Worm (Caenorhabditis elegans): Measurements from ENCODE around the gene ncx-2.

ncx-2 gene

ce11 chrV:5318349-5318748 lies 14.9 kb downstream of the ncx-2 start:
- TF ChIP-seq ZK546.5 (tag; optimal IDR thresholded peaks at IDR 0.05), result no peak
- no peak for TF ChIP-seq nhr-77 (tag; optimal IDR thresholded peaks at IDR 0.05)
- no peak for TF ChIP-seq ceh-82 (tag; optimal IDR thresholded peaks at IDR 0.05)
- no peak for TF ChIP-seq sma-9 (GFP tag; optimal IDR thresholded peaks at IDR 0.05)
- TF ChIP-seq sma-9 (tag; optimal IDR thresholded peaks at IDR 0.05), result no peak
- TF ChIP-seq nhr-25 (tag; optimal IDR thresholded peaks at IDR 0.05), result no peak
- TF ChIP-seq fos-1 (tag; optimal IDR thresholded peaks at IDR 0.05), result no peak
- no peak for TF ChIP-seq mbf-1 (tag; optimal IDR thresholded peaks at IDR 0.05)
- no peak for TF ChIP-seq lin-39 (tag; optimal IDR thresholded peaks at IDR 0.05)
- no peak for TF ChIP-seq ceh-16 (tag; optimal IDR thresholded peaks at IDR 0.05)
- no peak for TF ChIP-seq nhr-129 (tag; optimal IDR thresholded peaks at IDR 0.05)
- TF ChIP-seq unc-62 (GFP tag; optimal IDR thresholded peaks at IDR 0.05), result no peak
- TF ChIP-seq sma-3 (GFP tag; optimal IDR thresholded peaks at IDR 0.05), result no peak
- TF ChIP-seq nhr-12 (tag; optimal IDR thresholded peaks at IDR 0.05), result no peak
- no peak for TF ChIP-seq crh-2 (tag; optimal IDR thresholded peaks at IDR 0.05)
- no peak for TF ChIP-seq snpc-4 (tag; optimal IDR thresholded peaks at IDR 0.05)

- TF ChIP-seq ZK546.5 (tag; optimal IDR thresholded peaks at IDR 0.05) (no peak), nhr-129 (tag; optimal IDR thresholded peaks at IDR 0.05) (no peak), elt-3 (tag; optimal IDR thresholded peaks at IDR 0.05) (no peak), nhr-12 (tag; optimal IDR thresholded peaks at IDR 0.05) (no peak), sma-3 (GFP tag; optimal IDR thresholded peaks at IDR 0.05) (no peak), egl-27 (tag; optimal IDR thresholded peaks at IDR 0.05) (no peak), mdl-1 (tag; optimal IDR thresholded peaks at IDR 0.05) (no peak), nhr-21 (tag; optimal IDR thresholded peaks at IDR 0.05) (no peak), sem-4 (tag; optimal IDR thresholded peaks at IDR 0.05) (no peak), peb-1 (tag; optimal IDR thresholded peaks at IDR 0.05) (no peak), lin-11 (tag; optimal IDR thresholded peaks at IDR 0.05) (no peak), nhr-237 (tag; optimal IDR thresholded peaks at IDR 0.05) (no peak), lin-39 (tag; optimal IDR thresholded peaks at IDR 0.05) (no peak), nhr-23 (tag; optimal IDR thresholded peaks at IDR 0.05) (no peak), R02D3.7 (tag; optimal IDR thresholded peaks at IDR 0.05) (no peak)
Measured at ce11 chrV:5319477-5319876, 16.0 kb downstream of the ncx-2 start, which contains the start of gene ceh-34. ceh-34 (minus strand) TSS chrV:5319577.

- peak in 1 of 2 experiments; percentile 18 for TF ChIP-seq lsy-2 (tag; optimal IDR thresholded peaks at IDR 0.05)
- no peak for TF ChIP-seq dmd-4 (tag; optimal IDR thresholded peaks at IDR 0.05)
- peak; percentile 35 for TF ChIP-seq F13H6.1 (tag; optimal IDR thresholded peaks at IDR 0.05)
- TF ChIP-seq sma-9 (GFP tag; optimal IDR thresholded peaks at IDR 0.05), result no peak
- no peak for TF ChIP-seq sma-9 (tag; optimal IDR thresholded peaks at IDR 0.05)
Measured at ce11 chrV:5322815-5323214, 19.3 kb downstream of the ncx-2 start.

ce11 chrV:5324566-5324965 lies 21.1 kb downstream of the ncx-2 start, which contains the start of gene ceh-33:
ceh-33 (minus strand) TSS chrV:5324666.
- TF ChIP-seq lin-39 (tag; optimal IDR thresholded peaks at IDR 0.05) (no peak), egl-27 (tag; optimal IDR thresholded peaks at IDR 0.05) (no peak), dmd-4 (tag; optimal IDR thresholded peaks at IDR 0.05) (no peak)

- TF ChIP-seq F13H6.1 (tag; optimal IDR thresholded peaks at IDR 0.05) (no peak), ceh-16 (tag; optimal IDR thresholded peaks at IDR 0.05) (no peak), mbf-1 (tag; optimal IDR thresholded peaks at IDR 0.05) (no peak), lin-13 (GFP tag; optimal IDR thresholded peaks at IDR 0.05) (no peak), nhr-21 (tag; optimal IDR thresholded peaks at IDR 0.05) (no peak), alr-1 (tag; optimal IDR thresholded peaks at IDR 0.05) (no peak)
Measured at ce11 chrV:5328314-5328713, 24.8 kb downstream of the ncx-2 start, which contains the start of gene C10G8.8. C10G8.8 (minus strand) TSS chrV:5328414.

ce11 chrV:5329677-5330266 lies 26.3 kb downstream of the ncx-2 start:
- TF ChIP-seq gmeb-1 (tag; optimal IDR thresholded peaks at IDR 0.05), result peak; percentile 19
- peak; percentile 40 for TF ChIP-seq fos-1 (tag; optimal IDR thresholded peaks at IDR 0.05)
- no peak for TF ChIP-seq nhr-237 (tag; optimal IDR thresholded peaks at IDR 0.05)
- TF ChIP-seq nhr-21 (tag; optimal IDR thresholded peaks at IDR 0.05), result peak; percentile 27
- TF ChIP-seq F13H6.1 (tag; optimal IDR thresholded peaks at IDR 0.05), result peak; percentile 72
- TF ChIP-seq sma-3 (GFP tag; optimal IDR thresholded peaks at IDR 0.05), result peak; percentile 54
- TF ChIP-seq C34F6.9 (tag; optimal IDR thresholded peaks at IDR 0.05), result peak; percentile 42
- no peak for TF ChIP-seq ztf-1 (GFP tag; conservative IDR thresholded peaks at IDR 0.05)
- TF ChIP-seq snpc-4 (tag; optimal IDR thresholded peaks at IDR 0.05), result peak; percentile 9
- TF ChIP-seq nhr-129 (tag; optimal IDR thresholded peaks at IDR 0.05), result peak; percentile 17

Data from whole organism, L2 larva.